Fruit fly (Drosophila melanogaster) whole organism, prepupa: ENCODE results near the gene Gr64c.

Source experiments
- CG11294 ChIP-seq: fragments of 200-800 bp; sonication (Bioruptor generic); IDR thresholded peaks from 2 replicates; pipeline ENCODE4 v1.3.6; 2022; ENCODE audit warnings: missing biosample characterization, missing genetic modification characterization
- CG32006 ChIP-seq: fragments of 200-800 bp; sonication (Bioruptor generic); optimal IDR thresholded peaks from 3 replicates; lab custom pipeline; 2017; ENCODE audit warnings: missing biosample characterization, mild to moderate bottlenecking, missing genetic modification characterization
- CG6276 ChIP-seq: fragments of 200-800 bp; sonication (Bioruptor generic); optimal IDR thresholded peaks from 2 replicates; lab custom pipeline; 2017; ENCODE audit warnings: missing biosample characterization, mild to moderate bottlenecking, missing genetic modification characterization
- CG6854 ChIP-seq: fragments of 200-800 bp; sonication (Bioruptor generic); optimal IDR thresholded peaks from 2 replicates; lab custom pipeline; 2017; ENCODE audit warnings: missing biosample characterization, mild to moderate bottlenecking, missing genetic modification characterization
- Eip75B ChIP-seq: fragments of 200-800 bp; sonication (Bioruptor generic); optimal IDR thresholded peaks from 3 replicates; lab custom pipeline; 2016; ENCODE audit warnings: missing biosample characterization, missing genetic modification characterization
- Gug ChIP-seq: fragments of 200-800 bp; sonication (Bioruptor generic); IDR thresholded peaks from 2 replicates; pipeline ENCODE4 v1.3.6; 2022; ENCODE audit warnings: missing biosample characterization, missing genetic modification characterization
- Hr4 ChIP-seq: fragments of 200-800 bp; sonication (Bioruptor generic); optimal IDR thresholded peaks from 3 replicates; lab custom pipeline; 2016; ENCODE audit warnings: missing biosample characterization, missing genetic modification characterization
- Lpt ChIP-seq: fragments of 200-800 bp; sonication (Bioruptor generic); optimal IDR thresholded peaks from 3 replicates; lab custom pipeline; 2016; ENCODE audit warnings: missing biosample characterization, missing genetic modification characterization
- achi ChIP-seq: fragments of 200-800 bp; sonication (Bioruptor generic); optimal IDR thresholded peaks from 3 replicates; lab custom pipeline; 2016; ENCODE audit warnings: missing biosample characterization, missing genetic modification characterization
- cyc ChIP-seq: fragments of 200-800 bp; sonication (Bioruptor generic); optimal IDR thresholded peaks from 3 replicates; lab custom pipeline; 2016; ENCODE audit warnings: missing biosample characterization, missing genetic modification characterization

- no peak for TF ChIP-seq Eip75B (GFP tag; lab: Kevin White, UChicago)
- TF ChIP-seq CG6854 (GFP tag; lab: Kevin White, UChicago): no peak
- TF ChIP-seq Lpt (GFP tag; lab: Kevin White, UChicago): no peak
- no peak for TF ChIP-seq Gug (GFP tag; lab: Robert Waterston, UW)
- no peak for TF ChIP-seq achi (GFP tag; lab: Kevin White, UChicago)
- no peak for TF ChIP-seq CG32006 (GFP tag; lab: Kevin White, UChicago)
- TF ChIP-seq Hr4 (GFP tag; lab: Kevin White, UChicago): no peak
- TF ChIP-seq cyc: no peak
- TF ChIP-seq CG6276 (GFP tag; lab: Kevin White, UChicago): no peak
- TF ChIP-seq CG11294 (GFP tag; lab: Robert Waterston, UW): no peak
Observed at dm6 chr3L:4072717-4073116, 44.3 kb downstream of the Gr64c start.
